Worm (Caenorhabditis elegans) whole organism, mixed stage, embryonic: Measurements from ENCODE around the gene C44H4.6.
A peak's percentile ranks its signal among the peaks of the same experiment; 100 is the strongest.

Source experiments
- cnd-1 ChIP-seq: fragments of 200-800 bp; sonication (Bioruptor generic); optimal IDR thresholded peaks from 2 replicates; lab custom pipeline; 2018; ENCODE audit warnings: mild to moderate bottlenecking, missing genetic modification characterization, missing compliant biosample characterization
- elt-3 ChIP-seq: fragments of 150-350 bp; optimal IDR thresholded peaks from 2 replicates; lab custom pipeline; 2014; ENCODE audit warnings: missing biosample characterization, missing genetic modification characterization
- lin-13 ChIP-seq: fragments of 150-350 bp; optimal IDR thresholded peaks from 2 replicates; lab custom pipeline; 2014; ENCODE audit warnings: missing biosample characterization, missing genetic modification characterization
- mls-2 ChIP-seq: sonication (generic microtip); optimal IDR thresholded peaks from 2 replicates; lab custom pipeline; 2016; ENCODE audit warnings: mild to moderate bottlenecking, missing genetic modification characterization, moderate library complexity, missing compliant biosample characterization
- nhr-12 ChIP-seq: fragments of 150-350 bp; optimal IDR thresholded peaks from 2 replicates; lab custom pipeline; 2014; ENCODE audit warnings: missing biosample characterization, missing genetic modification characterization
- nhr-237 ChIP-seq: fragments of 150-350 bp; optimal IDR thresholded peaks from 2 replicates; lab custom pipeline; 2014; ENCODE audit warnings: missing biosample characterization, missing genetic modification characterization
- nhr-76 ChIP-seq: sonication (generic microtip); optimal IDR thresholded peaks from 2 replicates; lab custom pipeline; 2017; ENCODE audit warnings: missing biosample characterization, missing genetic modification characterization
- pha-4 ChIP-seq: fragments of 150-350 bp; optimal IDR thresholded peaks from 2 replicates; lab custom pipeline; 2018; ENCODE audit warnings: missing biosample characterization, missing genetic modification reagents, missing genetic modification characterization
- snpc-4 ChIP-seq: fragments of 150-350 bp; optimal IDR thresholded peaks from 2 replicates; lab custom pipeline; 2014; ENCODE audit warnings: missing biosample characterization, missing genetic modification characterization
- sptf-1 ChIP-seq: sonication (generic microtip); optimal IDR thresholded peaks from 2 replicates; lab custom pipeline; 2017; ENCODE audit warnings: mild to moderate bottlenecking, missing genetic modification characterization, moderate library complexity, missing compliant biosample characterization
- tbx-8 ChIP-seq: fragments of 200-800 bp; sonication (Bioruptor generic); optimal IDR thresholded peaks from 2 replicates; lab custom pipeline; 2018; ENCODE audit warnings: mild to moderate bottlenecking, missing genetic modification characterization, moderate library complexity, missing compliant biosample characterization
- unc-62 ChIP-seq: fragments of 150-350 bp; optimal IDR thresholded peaks from 2 replicates; lab custom pipeline; 2014; ENCODE audit warnings: missing biosample characterization, missing genetic modification reagents, missing genetic modification characterization
- zip-8 ChIP-seq: fragments of 150-350 bp; optimal IDR thresholded peaks from 2 replicates; lab custom pipeline; 2014; ENCODE audit warnings: missing biosample characterization, missing genetic modification characterization
- ztf-11 ChIP-seq: fragments of 150-350 bp; optimal IDR thresholded peaks from 2 replicates; lab custom pipeline; 2014; ENCODE audit warnings: missing biosample characterization, missing genetic modification characterization

- TF ChIP-seq ztf-11 (tag; lab: Kevin White, UChicago), result no peak
- peak; percentile 34 for TF ChIP-seq zip-8 (tag; lab: Kevin White, UChicago)
- no peak for TF ChIP-seq snpc-4 (tag; lab: Kevin White, UChicago)
- TF ChIP-seq pha-4 (tag; lab: Kevin White, UChicago), result no peak
- no peak for TF ChIP-seq mls-2
- no peak for TF ChIP-seq elt-3 (tag; lab: Kevin White, UChicago)
- TF ChIP-seq nhr-12 (tag; lab: Kevin White, UChicago), result no peak
- TF ChIP-seq nhr-76, result no peak
- no peak for TF ChIP-seq cnd-1 (tag; lab: Kevin White, UChicago)
- no peak for TF ChIP-seq unc-62 (GFP tag; lab: Kevin White, UChicago)
- TF ChIP-seq nhr-237 (tag; lab: Kevin White, UChicago), result no peak
- no peak for TF ChIP-seq tbx-8
- TF ChIP-seq sptf-1 (tag; lab: Kevin White, UChicago), result no peak
- TF ChIP-seq lin-13, result no peak
These were observed 29.7 kb upstream of the C44H4.6 start, which contains the start of gene F54E4.2 for ce11 chrX:14628816-14629215.
